Worm (Caenorhabditis elegans) whole organism, L4 larva: ENCODE results near the gene T21H3.1.

ENCODE experiments used
- F10B5.3 ChIP-seq: sonication (generic microtip); optimal IDR thresholded peaks from 2 replicates; lab custom pipeline; 2016; ENCODE audit warnings: mild to moderate bottlenecking, missing genetic modification characterization, missing compliant biosample characterization
- T20F7.1 ChIP-seq: fragments of 200-800 bp; sonication (Bioruptor generic); optimal IDR thresholded peaks from 2 replicates; lab custom pipeline; 2018; ENCODE audit warnings: mild to moderate bottlenecking, missing genetic modification characterization, missing compliant biosample characterization
- T26A8.4 ChIP-seq: fragments of 200-800 bp; sonication (Bioruptor generic); IDR thresholded peaks from 2 replicates; pipeline ENCODE4 v1.3.6; 2022; ENCODE audit warnings: missing genetic modification characterization, missing compliant biosample characterization
- Y48G9A.11 ChIP-seq: fragments of 200-800 bp; sonication (Bioruptor generic); IDR thresholded peaks from 2 replicates; pipeline ENCODE4 v1.3.6; 2022; ENCODE audit warnings: missing genetic modification reagents, missing genetic modification characterization, missing compliant biosample characterization
- Y75B8A.6 ChIP-seq: fragments of 200-800 bp; sonication (Bioruptor generic); IDR thresholded peaks from 2 replicates; pipeline ENCODE4 v1.3.6; 2022; ENCODE audit warnings: missing genetic modification reagents, missing genetic modification characterization, missing compliant biosample characterization
- ZK337.2 ChIP-seq: fragments of 200-800 bp; sonication (Bioruptor generic); IDR thresholded peaks from 2 replicates; pipeline ENCODE4 v1.3.6; 2022; ENCODE audit warnings: missing genetic modification reagents, missing genetic modification characterization, missing compliant biosample characterization
- ZK546.5 ChIP-seq, 2 experiments: sonication (generic microtip); optimal IDR thresholded peaks; 2 replicates each; lab custom pipeline; 2017; ENCODE audit warnings: missing biosample characterization in 2 of 2, missing genetic modification characterization in 2 of 2
- aha-1 ChIP-seq: fragments of 150-350 bp; peaks from one replicate; lab custom pipeline; 2014; ENCODE audit warnings: missing biosample characterization, missing genetic modification characterization
- aly-2 ChIP-seq: sonication (generic microtip); optimal IDR thresholded peaks from 2 replicates; lab custom pipeline; 2018; ENCODE audit warnings: missing biosample characterization, missing genetic modification characterization
- arid-1 ChIP-seq: fragments of 200-800 bp; sonication (Bioruptor generic); conservative IDR thresholded peaks from 2 replicates; pipeline ENCODE4 v1.3.6; 2022; ENCODE audit warnings: missing genetic modification reagents, missing genetic modification characterization, missing compliant biosample characterization
- attf-4 ChIP-seq: sonication (generic microtip); optimal IDR thresholded peaks from 3 replicates; lab custom pipeline; 2017; ENCODE audit warnings: missing biosample characterization, missing genetic modification characterization
- ceh-28 ChIP-seq: fragments of 150-350 bp; optimal IDR thresholded peaks from 2 replicates; lab custom pipeline; 2014; ENCODE audit warnings: missing biosample characterization, missing genetic modification reagents, missing genetic modification characterization
- ceh-44 ChIP-seq: fragments of 200-800 bp; sonication (Bioruptor generic); IDR thresholded peaks from 2 replicates; pipeline ENCODE4 v1.3.6; 2022; ENCODE audit warnings: missing genetic modification reagents, missing genetic modification characterization, missing compliant biosample characterization
- daf-12 ChIP-seq: fragments of 150-350 bp; optimal IDR thresholded peaks from 2 replicates; lab custom pipeline; 2014; ENCODE audit warnings: missing biosample characterization, missing genetic modification reagents, missing genetic modification characterization
- daf-8 ChIP-seq: fragments of 200-800 bp; sonication (Bioruptor generic); IDR thresholded peaks from 2 replicates; pipeline ENCODE4 v1.3.6; 2022; ENCODE audit warnings: missing genetic modification characterization, missing compliant biosample characterization
- dmd-6 ChIP-seq: fragments of 200-800 bp; sonication (Bioruptor generic); IDR thresholded peaks from 2 replicates; pipeline ENCODE4 v1.3.6; 2022; ENCODE audit warnings: missing genetic modification reagents, missing genetic modification characterization, missing compliant biosample characterization
- dmd-8 ChIP-seq: fragments of 200-800 bp; sonication (Bioruptor generic); IDR thresholded peaks from 2 replicates; pipeline ENCODE4 v1.3.6; 2022; ENCODE audit warnings: missing genetic modification characterization, missing compliant biosample characterization
- dpl-1 ChIP-seq: fragments of 150-350 bp; optimal IDR thresholded peaks from 2 replicates; lab custom pipeline; 2014; ENCODE audit warnings: missing biosample characterization, missing genetic modification reagents, missing genetic modification characterization
- duxl-1 ChIP-seq: sonication (generic microtip); optimal IDR thresholded peaks from 2 replicates; lab custom pipeline; 2016; ENCODE audit warnings: mild to moderate bottlenecking, missing genetic modification characterization, moderate library complexity, missing compliant biosample characterization; ENCODE audit not compliant: poor library complexity
- egl-43 ChIP-seq: fragments of 200-800 bp; sonication (Bioruptor generic); IDR thresholded peaks from 2 replicates; pipeline ENCODE4 v1.3.6; 2022; ENCODE audit warnings: missing genetic modification reagents, missing genetic modification characterization, missing compliant biosample characterization
- hif-1 ChIP-seq, 2 experiments: sonication (generic microtip); optimal IDR thresholded peaks; 2 replicates each; lab custom pipeline; 2016 to 2017; ENCODE audit warnings: missing compliant biosample characterization in 2 of 2, missing genetic modification characterization in 2 of 2, missing genetic modification reagents in 2 of 2, missing genotype in 2 of 2, mild to moderate bottlenecking in 1 of 2
- hlh-11 ChIP-seq: fragments of 200-800 bp; sonication (Bioruptor generic); optimal IDR thresholded peaks from 2 replicates; lab custom pipeline; 2018; ENCODE audit warnings: mild to moderate bottlenecking, missing genetic modification characterization, missing compliant biosample characterization
- hmg-1.1 ChIP-seq: fragments of 200-800 bp; sonication (Bioruptor generic); IDR thresholded peaks from 2 replicates; pipeline ENCODE4 v1.3.6; 2022; ENCODE audit warnings: missing genetic modification reagents, missing genetic modification characterization, missing compliant biosample characterization
- lin-13 ChIP-seq: fragments of 150-350 bp; optimal IDR thresholded peaks from 2 replicates; lab custom pipeline; 2014; ENCODE audit warnings: missing biosample characterization, missing genetic modification reagents, missing genetic modification characterization
- lin-15B ChIP-seq: fragments of 150-350 bp; sonication (generic microtip); optimal IDR thresholded peaks from 3 replicates; lab custom pipeline; 2014; ENCODE audit warnings: missing biosample characterization, missing genetic modification characterization
- lin-29 ChIP-seq: fragments of 200-800 bp; sonication (Bioruptor generic); IDR thresholded peaks from 2 replicates; pipeline ENCODE4 v1.3.6; 2022; ENCODE audit warnings: missing genetic modification reagents, missing genetic modification characterization, missing compliant biosample characterization
- lin-38 ChIP-seq: fragments of 200-800 bp; sonication (Bioruptor generic); IDR thresholded peaks from 2 replicates; pipeline ENCODE4 v1.3.6; 2022; ENCODE audit warnings: missing genetic modification reagents, missing genetic modification characterization, missing compliant biosample characterization
- madf-9 ChIP-seq: fragments of 200-800 bp; sonication (Bioruptor generic); conservative IDR thresholded peaks from 2 replicates; pipeline ENCODE4 v1.3.6; 2022; ENCODE audit warnings: missing genetic modification reagents, missing genetic modification characterization, missing compliant biosample characterization
- mdt-29 ChIP-seq: fragments of 200-800 bp; sonication (Bioruptor generic); IDR thresholded peaks from 2 replicates; pipeline ENCODE4 v1.3.6; 2022; ENCODE audit warnings: missing genetic modification reagents, missing genetic modification characterization, missing compliant biosample characterization
- mxl-3 ChIP-seq: fragments of 200-800 bp; sonication (Bioruptor generic); optimal IDR thresholded peaks from 2 replicates; lab custom pipeline; 2018; ENCODE audit warnings: mild to moderate bottlenecking, missing genetic modification characterization, missing compliant biosample characterization
- nhr-102 ChIP-seq: sonication (generic microtip); optimal IDR thresholded peaks from 2 replicates; lab custom pipeline; 2016; ENCODE audit warnings: mild to moderate bottlenecking, missing genetic modification characterization, moderate library complexity, missing compliant biosample characterization
- nhr-11 ChIP-seq: fragments of 150-350 bp; optimal IDR thresholded peaks from 2 replicates; lab custom pipeline; 2014; ENCODE audit warnings: missing biosample characterization, missing genetic modification characterization
- nhr-111 ChIP-seq: fragments of 200-800 bp; sonication (Bioruptor generic); optimal IDR thresholded peaks from 2 replicates; lab custom pipeline; 2018; ENCODE audit warnings: mild to moderate bottlenecking, missing genetic modification characterization, missing compliant biosample characterization
- nhr-237 ChIP-seq: sonication (generic microtip); optimal IDR thresholded peaks from 2 replicates; lab custom pipeline; 2017; ENCODE audit warnings: missing biosample characterization, missing genetic modification characterization
- nhr-28 ChIP-seq: fragments of 150-350 bp; optimal IDR thresholded peaks from 2 replicates; lab custom pipeline; 2014; ENCODE audit warnings: missing biosample characterization, missing genetic modification characterization
- nhr-6 ChIP-seq: fragments of 150-350 bp; optimal IDR thresholded peaks from 2 replicates; lab custom pipeline; 2014; ENCODE audit warnings: missing biosample characterization, missing genetic modification characterization
- php-3 ChIP-seq: fragments of 200-800 bp; sonication (Bioruptor generic); IDR thresholded peaks from 2 replicates; pipeline ENCODE4 v1.3.6; 2022; ENCODE audit warnings: missing genetic modification reagents, missing genetic modification characterization, missing compliant biosample characterization
- skn-1 ChIP-seq: fragments of 150-350 bp; optimal IDR thresholded peaks from 2 replicates; lab custom pipeline; 2014; ENCODE audit warnings: missing biosample characterization, missing genetic modification characterization
- snpc-4 ChIP-seq: fragments of 150-350 bp; optimal IDR thresholded peaks from 2 replicates; lab custom pipeline; 2014; ENCODE audit warnings: missing biosample characterization, missing genetic modification characterization
- spr-1 ChIP-seq: sonication (generic microtip); optimal IDR thresholded peaks from 2 replicates; lab custom pipeline; 2016; ENCODE audit warnings: mild to moderate bottlenecking, missing genetic modification characterization, missing compliant biosample characterization
- tra-1 ChIP-seq: fragments of 200-800 bp; sonication (Bioruptor generic); IDR thresholded peaks from 2 replicates; pipeline ENCODE4 v1.3.6; 2022; ENCODE audit warnings: missing genetic modification reagents, missing genetic modification characterization, missing compliant biosample characterization
- unc-39 ChIP-seq: sonication (generic microtip); optimal IDR thresholded peaks from 2 replicates; lab custom pipeline; 2017; ENCODE audit warnings: missing biosample characterization, missing genetic modification characterization
- vab-7 ChIP-seq: fragments of 200-800 bp; sonication (Bioruptor generic); IDR thresholded peaks from 2 replicates; pipeline ENCODE4 v1.3.6; 2022; ENCODE audit warnings: missing genetic modification reagents, missing genetic modification characterization, missing compliant biosample characterization
- zag-1 ChIP-seq: fragments of 150-350 bp; optimal IDR thresholded peaks from 2 replicates; lab custom pipeline; 2014; ENCODE audit warnings: missing biosample characterization, missing genetic modification characterization
- zfp-3 ChIP-seq: fragments of 200-800 bp; sonication (Bioruptor generic); conservative IDR thresholded peaks from 2 replicates; pipeline ENCODE4 v1.3.6; 2022; ENCODE audit warnings: missing genetic modification reagents, missing genetic modification characterization, missing compliant biosample characterization
- ztf-11 ChIP-seq: fragments of 150-350 bp; optimal IDR thresholded peaks from 2 replicates; lab custom pipeline; 2014; ENCODE audit warnings: missing biosample characterization, missing genetic modification characterization

The T21H3.1 gene

ce11 chrV:1141433-1141832, 35.1 kb upstream of the T21H3.1 start, which contains the start of gene cutl-22:
Gene cutl-22 (plus strand): TSS chrV:1141733.
- no peak for TF ChIP-seq dmd-8 (GFP tag; lab: Robert Waterston, UW)
- no peak for TF ChIP-seq lin-38
- no peak for TF ChIP-seq nhr-6
- no peak for TF ChIP-seq Y48G9A.11 (GFP tag; lab: Robert Waterston, UW)
- TF ChIP-seq snpc-4 (tag; lab: Kevin White, UChicago), result no peak
- TF ChIP-seq lin-29 (GFP tag; lab: Robert Waterston, UW), result no peak
- TF ChIP-seq unc-39, result no peak

- TF ChIP-seq aha-1 (peak; percentile 72), nhr-111 (no peak), ZK546.5 (tag; optimal IDR thresholded peaks at IDR 0.05; lab: Kevin White, UChicago) (no peak), T26A8.4 (no peak), hmg-1.1 (GFP tag; lab: Robert Waterston, UW) (no peak), tra-1 (GFP tag; lab: Robert Waterston, UW) (no peak), ZK337.2 (no peak), daf-12 (tag; lab: Kevin White, UChicago) (no peak)
- TF ChIP-seq, all 104 proteins: peak for 1
These were observed 34.3 kb upstream of the T21H3.1 start for ce11 chrV:1142251-1142650.

- TF ChIP-seq mdt-29 (GFP tag; lab: Robert Waterston, UW) (no peak), aly-2 (tag; lab: Kevin White, UChicago) (no peak), Y75B8A.6 (no peak), ZK337.2 (no peak), hlh-11 (tag; lab: Kevin White, UChicago) (peak; percentile 10), vab-7 (no peak), daf-8 (no peak), zfp-3 (no peak), T20F7.1 (GFP tag; lab: Kevin White, UChicago) (no peak), spr-1 (tag; lab: Kevin White, UChicago) (no peak), hif-1 (tag; optimal IDR thresholded peaks at IDR 0.05; lab: Kevin White, UChicago) (no peak), dpl-1 (GFP tag; lab: Kevin White, UChicago) (no peak), nhr-28 (tag; lab: Kevin White, UChicago) (no peak), nhr-6 (no peak), egl-43 (GFP tag; lab: Robert Waterston, UW) (peak; percentile 41; the same call in 1 of the 2 replicates), dmd-6 (GFP tag; lab: Robert Waterston, UW) (no peak), attf-4 (tag; lab: Kevin White, UChicago) (no peak), F10B5.3 (tag; lab: Kevin White, UChicago) (no peak), nhr-11 (tag; lab: Kevin White, UChicago) (no peak), arid-1 (GFP tag; lab: Robert Waterston, UW) (no peak), lin-13 (GFP tag; lab: Kevin White, UChicago) (no peak), ztf-11 (tag; lab: Kevin White, UChicago) (no peak), ceh-44 (GFP tag; lab: Robert Waterston, UW) (no peak), nhr-102 (no peak), php-3 (GFP tag; lab: Robert Waterston, UW) (no peak), ceh-28 (no peak), zag-1 (tag; lab: Kevin White, UChicago) (no peak), T26A8.4 (no peak), tra-1 (GFP tag; lab: Robert Waterston, UW) (no peak), skn-1 (tag; lab: Kevin White, UChicago) (no peak), nhr-237 (tag; lab: Kevin White, UChicago) (peak; percentile 15), mxl-3 (no peak), madf-9 (GFP tag; lab: Robert Waterston, UW) (no peak), lin-15B (no peak), duxl-1 (tag; lab: Kevin White, UChicago) (no peak)
These were observed 26.5 kb upstream of the T21H3.1 start for ce11 chrV:1149734-1150669.
